Fruit fly (Drosophila melanogaster) whole organism: Measurements from ENCODE around the gene CecA1.

ENCODE experiments used
- Dll ChIP-seq: fragments of >200 bp; optimal IDR thresholded peaks from 2 replicates; lab custom pipeline; 2017
- pan ChIP-seq: fragments of >200 bp; optimal IDR thresholded peaks from 2 replicates; lab custom pipeline; 2017
- usp ChIP-seq: fragments of >200 bp; optimal IDR thresholded peaks from 2 replicates; lab custom pipeline; 2017; ENCODE audit warnings: missing biosample characterization, missing genetic modification characterization, mixed read lengths

DNA sequence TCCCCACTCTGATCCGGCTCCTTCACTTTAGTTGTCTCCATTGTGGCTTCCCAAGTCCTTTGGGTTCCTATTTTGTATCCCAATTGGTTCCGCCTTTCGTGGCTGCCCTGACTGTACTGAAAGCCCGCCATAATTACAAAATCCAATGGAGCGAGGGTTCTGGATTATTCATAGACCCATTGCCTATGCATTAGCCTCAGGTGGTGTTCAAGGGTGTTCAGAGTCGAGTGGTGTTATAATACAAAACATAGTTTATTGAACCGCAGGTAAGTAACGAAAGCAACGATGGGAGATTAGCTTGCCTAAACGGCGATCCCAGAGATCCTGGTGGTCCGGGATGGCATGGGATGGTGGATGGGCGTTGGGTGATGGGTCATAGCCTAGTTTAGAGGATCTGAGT is 14.5 kb upstream of the CecA1 start, which contains the start of gene CG15531:
- no peak for TF ChIP-seq Dll (lab: Kevin White, UChicago)
- no peak for TF ChIP-seq usp (GFP tag; lab: Kevin White, UChicago)
- TF ChIP-seq pan (lab: Kevin White, UChicago), result no peak
